Worm (Caenorhabditis elegans) whole organism, early embryonic: Measurements from ENCODE around the gene ZK180.5.

Experiments used
- F13C5.2 ChIP-seq: sonication (generic microtip); optimal IDR thresholded peaks from 2 replicates; lab custom pipeline; 2017; ENCODE audit warnings: mild to moderate bottlenecking, missing genetic modification characterization, inconsistent platforms, missing compliant biosample characterization
- aly-1 ChIP-seq: sonication (generic microtip); optimal IDR thresholded peaks from 2 replicates; lab custom pipeline; 2016; ENCODE audit warnings: missing genetic modification characterization, missing compliant biosample characterization
- ama-1 ChIP-seq: fragments of 150-350 bp; optimal IDR thresholded peaks from 2 replicates; lab custom pipeline; 2014
- ceh-13 ChIP-seq: fragments of 200-800 bp; sonication (Bioruptor generic); optimal IDR thresholded peaks from 2 replicates; lab custom pipeline; 2018; ENCODE audit warnings: mild to moderate bottlenecking, missing genetic modification characterization, missing compliant biosample characterization
- ceh-36 ChIP-seq: sonication (generic microtip); optimal IDR thresholded peaks from 2 replicates; lab custom pipeline; 2016; ENCODE audit warnings: missing genetic modification characterization, inconsistent platforms, missing compliant biosample characterization
- ets-7 ChIP-seq: sonication (generic microtip); optimal IDR thresholded peaks from 2 replicates; lab custom pipeline; 2016; ENCODE audit warnings: missing genotype, missing genetic modification characterization, missing compliant biosample characterization
- flt-1 ChIP-seq: fragments of 200-800 bp; sonication (Bioruptor generic); IDR thresholded peaks from 2 replicates; pipeline ENCODE4 v1.3.6; 2022; ENCODE audit warnings: missing genetic modification characterization, missing compliant biosample characterization
- hmbx-1 ChIP-seq: sonication (generic microtip); optimal IDR thresholded peaks from 2 replicates; lab custom pipeline; 2016; ENCODE audit warnings: mild to moderate bottlenecking, missing genetic modification characterization, missing compliant biosample characterization
- hnd-1 ChIP-seq: sonication (generic microtip); optimal IDR thresholded peaks from 2 replicates; lab custom pipeline; 2016; ENCODE audit warnings: missing genetic modification characterization, missing compliant biosample characterization
- pes-1 ChIP-seq: fragments of 200-800 bp; sonication (Bioruptor generic); IDR thresholded peaks from 2 replicates; pipeline ENCODE4 v1.3.6; 2022; ENCODE audit warnings: missing genetic modification reagents, missing genetic modification characterization, missing compliant biosample characterization
- scrt-1 ChIP-seq: fragments of 200-800 bp; sonication (Bioruptor generic); IDR thresholded peaks from 2 replicates; pipeline ENCODE4 v1.3.6; 2022; ENCODE audit warnings: missing genetic modification characterization, missing compliant biosample characterization
- sea-1 ChIP-seq: fragments of 200-800 bp; sonication (Bioruptor generic); conservative IDR thresholded peaks from 2 replicates; pipeline ENCODE4 v1.3.6; 2022; ENCODE audit warnings: missing genetic modification characterization, missing compliant biosample characterization
- tbx-37 ChIP-seq: fragments of 200-800 bp; sonication (Bioruptor generic); conservative IDR thresholded peaks from 2 replicates; pipeline ENCODE4 v1.3.6; 2022; ENCODE audit warnings: missing genetic modification reagents, missing genetic modification characterization, missing compliant biosample characterization

ce11 chrIV:4472418-4473173 is 44.4 kb downstream of the ZK180.5 start:
- TF ChIP-seq pes-1 (GFP tag; lab: Robert Waterston, UW): no peak
- TF ChIP-seq ama-1 (lab: Kevin White, UChicago): no peak
- no peak for TF ChIP-seq ceh-13 (GFP tag; lab: Kevin White, UChicago)
- no peak for TF ChIP-seq hmbx-1 (tag; lab: Kevin White, UChicago)
- no peak for TF ChIP-seq aly-1
- TF ChIP-seq tbx-37 (GFP tag; lab: Robert Waterston, UW): no peak
- TF ChIP-seq flt-1: no peak
- no peak for TF ChIP-seq sea-1 (GFP tag; lab: Robert Waterston, UW)
- no peak for TF ChIP-seq hnd-1 (tag; lab: Kevin White, UChicago)
- TF ChIP-seq ets-7 (tag; lab: Kevin White, UChicago): no peak
- TF ChIP-seq ceh-36 (tag; lab: Kevin White, UChicago): no peak
- no peak for TF ChIP-seq scrt-1 (GFP tag; lab: Robert Waterston, UW)
- TF ChIP-seq F13C5.2 (tag; lab: Kevin White, UChicago): no peak
